Fruit fly (Drosophila melanogaster) whole organism: Measurements from ENCODE around the gene CG4988.

ENCODE experiments used
- CG8478 ChIP-seq: fragments of >200 bp; optimal IDR thresholded peaks from 2 replicates; lab custom pipeline; 2018; ENCODE audit warnings: inconsistent platforms
- Dll ChIP-seq: fragments of >200 bp; optimal IDR thresholded peaks from 2 replicates; lab custom pipeline; 2017
- EcR ChIP-seq, 2 experiments: fragments of >200 bp; optimal IDR thresholded peaks; 2 replicates each; lab custom pipeline; 2017; ENCODE audit warnings: missing biosample characterization in 2 of 2, missing genetic modification characterization in 2 of 2, missing genetic modification reagents in 2 of 2
- pan ChIP-seq: fragments of >200 bp; optimal IDR thresholded peaks from 2 replicates; lab custom pipeline; 2017
- psq ChIP-seq: fragments of >200 bp; optimal IDR thresholded peaks from 2 replicates; lab custom pipeline; 2017
- usp ChIP-seq: fragments of >200 bp; optimal IDR thresholded peaks from 2 replicates; lab custom pipeline; 2017; ENCODE audit warnings: missing biosample characterization, missing genetic modification characterization, mixed read lengths

CG4988 gene

dm6 chr2L:11694504-11694903, at the start of gene CG4988:
Gene CG4988 (plus strand): TSS chr2L:11694804.
- TF ChIP-seq EcR (GFP tag; optimal IDR thresholded peaks at IDR 0.05; lab: Kevin White, UChicago) (no peak), usp (GFP tag; lab: Kevin White, UChicago) (no peak), psq (lab: Kevin White, UChicago) (no peak), pan (lab: Kevin White, UChicago) (no peak), CG8478 (lab: Kevin White, UChicago) (no peak), Dll (lab: Kevin White, UChicago) (no peak)

dm6 chr2L:11648739-11649138, 45.9 kb upstream of the CG4988 start, which contains the start of gene CG6614:
Gene CG6614 (minus strand): TSS chr2L:11648839.
- TF ChIP-seq CG8478 (lab: Kevin White, UChicago) (no peak), pan (lab: Kevin White, UChicago) (no peak), Dll (lab: Kevin White, UChicago) (no peak), psq (lab: Kevin White, UChicago) (no peak), usp (GFP tag; lab: Kevin White, UChicago) (no peak), EcR (GFP tag; optimal IDR thresholded peaks at IDR 0.05; lab: Kevin White, UChicago) (no peak)

dm6 chr2L:11651910-11652498, 42.6 kb upstream of the CG4988 start, which contains the start of the genes CG12307 and CG4983:
Gene CG12307 (minus strand): TSS chr2L:11652010.
Gene CG4983 (plus strand): TSS chr2L:11652448.
- no peak for TF ChIP-seq Dll (lab: Kevin White, UChicago)
- TF ChIP-seq EcR (GFP tag; optimal IDR thresholded peaks at IDR 0.05; lab: Kevin White, UChicago) = no peak
- no peak for TF ChIP-seq psq (lab: Kevin White, UChicago)
- no peak for TF ChIP-seq pan (lab: Kevin White, UChicago)
- TF ChIP-seq CG8478 (lab: Kevin White, UChicago) = no peak
- TF ChIP-seq usp (GFP tag; lab: Kevin White, UChicago) = no peak

DNA sequence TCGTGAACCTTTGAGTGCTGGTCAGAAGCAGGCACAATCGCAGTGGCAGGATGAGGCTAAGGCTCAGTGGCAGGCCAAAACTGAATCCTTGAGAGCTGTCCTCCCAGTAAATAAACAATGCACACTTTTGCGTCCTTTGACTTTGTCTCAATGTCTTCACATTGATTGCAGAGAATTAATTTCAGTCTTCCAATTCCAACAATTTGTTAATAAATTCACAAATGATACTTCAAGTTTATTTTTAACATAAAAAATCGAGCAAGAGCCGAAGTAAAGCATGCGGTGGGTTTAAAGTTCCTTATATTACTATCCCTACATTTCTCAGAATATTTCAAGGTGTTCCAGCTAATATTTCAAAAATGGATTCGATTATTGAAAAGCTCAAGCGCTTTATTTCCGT, 37.5 kb upstream of the CG4988 start, which contains the start of gene CG43167:
TSS of gene CG43167 (plus strand) at position 301 of the 400 bp plus-strand sequence.
- no peak for TF ChIP-seq EcR (GFP tag; optimal IDR thresholded peaks at IDR 0.05; lab: Kevin White, UChicago)

dm6 chr2L:11662959-11663358, 31.6 kb upstream of the CG4988 start, which contains the start of gene CG44477:
Gene CG44477 (plus strand): TSS chr2L:11663259.
- TF ChIP-seq pan (lab: Kevin White, UChicago) (no peak), EcR (GFP tag; optimal IDR thresholded peaks at IDR 0.05; lab: Kevin White, UChicago) (no peak), usp (GFP tag; lab: Kevin White, UChicago) (no peak), CG8478 (lab: Kevin White, UChicago) (no peak), Dll (lab: Kevin White, UChicago) (no peak), psq (lab: Kevin White, UChicago) (no peak)

DNA sequence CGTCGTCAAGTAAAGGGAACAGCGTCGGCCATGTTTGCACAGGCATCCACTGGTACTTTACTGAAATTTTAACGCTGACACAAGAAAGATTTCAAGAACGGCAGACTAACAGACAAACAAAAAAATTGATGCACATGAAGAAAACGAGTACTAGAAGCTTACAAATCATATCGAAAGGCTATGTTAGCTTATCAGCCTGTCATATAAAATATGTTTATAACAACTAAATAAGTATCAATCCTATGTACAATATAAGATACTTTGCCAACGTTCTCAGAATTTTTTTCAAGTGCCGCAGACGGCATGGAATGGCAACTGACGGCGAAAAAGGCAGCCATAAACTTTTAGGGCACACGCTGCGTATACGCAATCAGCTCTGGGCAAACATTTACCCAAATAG, 7.2 kb downstream of the CG4988 start:
- TF ChIP-seq Dll (lab: Kevin White, UChicago) = no peak
- no peak for TF ChIP-seq EcR (GFP tag; optimal IDR thresholded peaks at IDR 0.05; lab: Kevin White, UChicago)
- no peak for TF ChIP-seq pan (lab: Kevin White, UChicago)
- TF ChIP-seq psq (lab: Kevin White, UChicago) = no peak
- no peak for TF ChIP-seq usp (GFP tag; lab: Kevin White, UChicago)
- TF ChIP-seq CG8478 (lab: Kevin White, UChicago) = no peak

DNA sequence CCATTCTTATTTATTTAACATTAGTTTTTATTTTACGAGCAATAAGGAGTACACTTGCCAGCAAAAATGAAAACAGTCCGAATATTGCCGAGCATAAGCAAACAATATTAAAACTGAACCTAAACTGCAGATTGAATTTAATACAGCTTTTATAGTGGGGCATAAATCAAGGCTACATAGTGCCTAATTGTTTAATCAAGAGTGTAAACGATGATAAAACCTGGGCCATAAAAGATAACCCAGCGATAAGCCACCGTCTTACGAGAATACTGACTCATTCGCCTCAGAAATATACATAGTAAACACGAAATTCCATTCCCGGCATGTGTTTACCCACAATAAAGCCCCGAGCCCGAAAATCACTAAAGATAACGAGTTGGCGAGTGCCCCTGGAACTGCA, 41.4 kb downstream of the CG4988 start:
- TF ChIP-seq CG8478 (lab: Kevin White, UChicago) (no peak), psq (lab: Kevin White, UChicago) (no peak), Dll (lab: Kevin White, UChicago) (no peak), pan (lab: Kevin White, UChicago) (no peak), EcR (GFP tag; optimal IDR thresholded peaks at IDR 0.05; lab: Kevin White, UChicago) (no peak), usp (GFP tag; lab: Kevin White, UChicago) (no peak)

DNA sequence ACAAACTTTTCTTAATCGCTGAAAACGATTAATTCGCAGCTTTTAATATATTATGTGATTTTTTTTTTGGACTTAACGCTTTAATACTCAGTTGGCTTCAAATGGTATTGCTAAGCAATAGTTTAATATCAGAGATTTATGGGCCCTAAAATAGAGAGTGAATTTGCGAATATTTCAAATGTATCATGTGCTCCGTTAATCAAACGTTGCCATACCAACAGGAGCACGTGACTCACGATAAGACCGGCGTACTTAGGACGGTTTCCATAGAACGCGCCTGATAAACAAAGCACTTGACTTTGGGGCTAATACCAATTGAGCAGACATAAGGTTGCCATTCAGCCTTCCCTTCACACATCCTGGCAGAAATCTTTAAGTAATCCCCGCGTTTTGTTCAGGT, 43.0 kb downstream of the CG4988 start:
- TF ChIP-seq EcR (GFP tag; optimal IDR thresholded peaks at IDR 0.05; lab: Kevin White, UChicago) (no peak), Dll (lab: Kevin White, UChicago) (no peak), psq (lab: Kevin White, UChicago) (no peak), pan (lab: Kevin White, UChicago) (no peak), usp (GFP tag; lab: Kevin White, UChicago) (no peak), CG8478 (lab: Kevin White, UChicago) (no peak)

dm6 chr2L:11738554-11738982, 44.0 kb downstream of the CG4988 start, which contains the start of gene Vha100-5:
Gene Vha100-5 (plus strand): TSS chr2L:11738948.
- TF ChIP-seq EcR (GFP tag; optimal IDR thresholded peaks at IDR 0.05; lab: Kevin White, UChicago) (no peak), CG8478 (lab: Kevin White, UChicago) (no peak), Dll (lab: Kevin White, UChicago) (no peak), psq (lab: Kevin White, UChicago) (no peak), pan (lab: Kevin White, UChicago) (no peak), usp (GFP tag; lab: Kevin White, UChicago) (no peak)

dm6 chr2L:11740595-11740994, 46.0 kb downstream of the CG4988 start:
- TF ChIP-seq usp (GFP tag; lab: Kevin White, UChicago) = no peak
- TF ChIP-seq Dll (lab: Kevin White, UChicago) = no peak
- TF ChIP-seq psq (lab: Kevin White, UChicago) = no peak
- no peak for TF ChIP-seq EcR (GFP tag; optimal IDR thresholded peaks at IDR 0.05; lab: Kevin White, UChicago)
- TF ChIP-seq pan (lab: Kevin White, UChicago) = no peak
- no peak for TF ChIP-seq CG8478 (lab: Kevin White, UChicago)
